Fruit fly (Drosophila melanogaster) whole organism, embryonic: ENCODE measurements around the gene CG34417.
A peak's percentile ranks its signal among the peaks of the same experiment; 100 is the strongest.

Source experiments
- Adf1 ChIP-seq: fragments of 200-800 bp; sonication (Bioruptor generic); IDR thresholded peaks from 2 replicates; pipeline ENCODE4 v1.3.6; 2022; ENCODE audit warnings: missing biosample characterization, missing genetic modification characterization
- Bdp1 ChIP-seq: fragments of 200-800 bp; sonication (Bioruptor generic); optimal IDR thresholded peaks from 3 replicates; lab custom pipeline; 2016; ENCODE audit warnings: missing biosample characterization, missing genetic modification characterization
- Bteb2 ChIP-seq: fragments of 200-800 bp; sonication (Bioruptor generic); optimal IDR thresholded peaks from 2 replicates; lab custom pipeline; 2016; ENCODE audit warnings: missing biosample characterization, missing genetic modification characterization
- CG10209 ChIP-seq: fragments of 200-800 bp; sonication (Bioruptor generic); optimal IDR thresholded peaks from 3 replicates; lab custom pipeline; 2017; ENCODE audit warnings: missing biosample characterization, mild to moderate bottlenecking, missing genetic modification characterization, missing genetic modification reagents
- CG1024 ChIP-seq: fragments of 200-800 bp; sonication (Bioruptor generic); IDR thresholded peaks from 2 replicates; pipeline ENCODE4 v1.3.6; 2022; ENCODE audit warnings: missing biosample characterization, missing genetic modification characterization
- CG11504 ChIP-seq: fragments of 200-800 bp; sonication (Bioruptor generic); optimal IDR thresholded peaks from 3 replicates; lab custom pipeline; 2019; ENCODE audit warnings: missing biosample characterization, mild to moderate bottlenecking, missing genetic modification characterization, moderate library complexity
- CG12659 ChIP-seq: fragments of 200-800 bp; sonication (Bioruptor generic); optimal IDR thresholded peaks from 3 replicates; lab custom pipeline; 2017; ENCODE audit warnings: mild to moderate bottlenecking, missing biosample characterization, missing genetic modification reagents, missing genetic modification characterization
- CG12769 ChIP-seq: fragments of 200-800 bp; sonication (Bioruptor generic); optimal IDR thresholded peaks from 2 replicates; lab custom pipeline; 2019; ENCODE audit warnings: missing biosample characterization, mild to moderate bottlenecking, missing genetic modification characterization, moderate library complexity
- CG12942 ChIP-seq: fragments of 200-800 bp; sonication (Bioruptor generic); optimal IDR thresholded peaks from 3 replicates; lab custom pipeline; 2016; ENCODE audit warnings: missing biosample characterization, missing genetic modification characterization
- CG14014 ChIP-seq: fragments of 200-800 bp; sonication (Bioruptor generic); IDR thresholded peaks from 2 replicates; pipeline ENCODE4 v1.3.6; 2022; ENCODE audit warnings: missing biosample characterization, missing genetic modification characterization
- CG14667 ChIP-seq: fragments of 200-800 bp; sonication (Bioruptor generic); IDR thresholded peaks from 2 replicates; pipeline ENCODE4 v1.3.6; 2022; ENCODE audit warnings: missing biosample characterization, missing genetic modification characterization
- CG15269 ChIP-seq: fragments of 200-800 bp; sonication (Bioruptor generic); optimal IDR thresholded peaks from 2 replicates; lab custom pipeline; 2018; ENCODE audit warnings: missing biosample characterization, mild to moderate bottlenecking, missing genetic modification characterization, moderate library complexity
- CG15479 ChIP-seq: fragments of 200-800 bp; sonication (Bioruptor generic); optimal IDR thresholded peaks from 3 replicates; lab custom pipeline; 2019; ENCODE audit warnings: missing biosample characterization, mild to moderate bottlenecking, missing genetic modification characterization, moderate library complexity
- CG1603 ChIP-seq: fragments of 200-800 bp; sonication (Bioruptor generic); optimal IDR thresholded peaks from 2 replicates; lab custom pipeline; 2019; ENCODE audit warnings: missing biosample characterization, mild to moderate bottlenecking, missing genetic modification characterization, moderate library complexity
- CG17328 ChIP-seq: fragments of 200-800 bp; sonication (Bioruptor generic); IDR thresholded peaks from 2 replicates; pipeline ENCODE4 v1.3.6; 2022; ENCODE audit warnings: missing biosample characterization, missing genetic modification characterization
- CG17359 ChIP-seq: fragments of 200-800 bp; sonication (Bioruptor generic); optimal IDR thresholded peaks from 3 replicates; lab custom pipeline; 2018; ENCODE audit warnings: missing biosample characterization, mild to moderate bottlenecking, missing genetic modification characterization, moderate library complexity
- CG18599 ChIP-seq: fragments of 200-800 bp; sonication (Bioruptor generic); optimal IDR thresholded peaks from 3 replicates; lab custom pipeline; 2017; ENCODE audit warnings: missing biosample characterization, missing genetic modification characterization, mild to moderate bottlenecking, moderate library complexity, missing genetic modification reagents
- CG2120 ChIP-seq: fragments of 200-800 bp; sonication (Bioruptor generic); optimal IDR thresholded peaks from 3 replicates; lab custom pipeline; 2016; ENCODE audit warnings: missing biosample characterization, missing genetic modification characterization
- CG2199 ChIP-seq: fragments of 200-800 bp; sonication (Bioruptor generic); IDR thresholded peaks from 3 replicates; pipeline ENCODE4 v1.3.6; 2022; ENCODE audit warnings: missing biosample characterization, missing genetic modification characterization
- CG31441 ChIP-seq: fragments of 200-800 bp; sonication (Bioruptor generic); IDR thresholded peaks from 2 replicates; pipeline ENCODE4 v1.3.6; 2022; ENCODE audit warnings: missing biosample characterization, missing genetic modification characterization
- CG3163 ChIP-seq: fragments of 200-800 bp; sonication (Bioruptor generic); optimal IDR thresholded peaks from 3 replicates; lab custom pipeline; 2016; ENCODE audit warnings: missing biosample characterization, missing genetic modification characterization
- CG32532 ChIP-seq: fragments of 200-800 bp; sonication (Bioruptor generic); IDR thresholded peaks from 2 replicates; pipeline ENCODE4 v1.3.6; 2022; ENCODE audit warnings: missing biosample characterization, missing genetic modification characterization
- CG32772 ChIP-seq: fragments of 200-800 bp; sonication (Bioruptor generic); IDR thresholded peaks from 2 replicates; pipeline ENCODE4 v1.3.6; 2022; ENCODE audit warnings: missing biosample characterization, missing genetic modification characterization
- CG34224 ChIP-seq: fragments of 200-800 bp; sonication (Bioruptor generic); IDR thresholded peaks from 3 replicates; pipeline ENCODE4 v1.3.6; 2022; ENCODE audit warnings: missing biosample characterization, missing genetic modification characterization; ENCODE audit not compliant: partially characterized antibody
- CG3726 ChIP-seq: fragments of 200-800 bp; sonication (Bioruptor generic); IDR thresholded peaks from 3 replicates; pipeline ENCODE4, ENCODE4 v1.3.6; 2022; ENCODE audit warnings: missing biosample characterization, missing genetic modification characterization
- CG3838 ChIP-seq: fragments of 200-800 bp; sonication (Bioruptor generic); optimal IDR thresholded peaks from 3 replicates; lab custom pipeline; 2016; ENCODE audit warnings: missing biosample characterization, missing genetic modification characterization
- CG6689 ChIP-seq: fragments of 200-800 bp; sonication (Bioruptor generic); IDR thresholded peaks from 2 replicates; pipeline ENCODE4 v1.3.6; 2022; ENCODE audit warnings: missing biosample characterization, missing genetic modification characterization
- CG7372 ChIP-seq: fragments of 200-800 bp; sonication (Bioruptor generic); IDR thresholded peaks from 2 replicates; pipeline ENCODE4 v1.3.6; 2022; ENCODE audit warnings: missing biosample characterization, missing genetic modification characterization
- Dfd ChIP-seq, 2 experiments: fragments of >200 bp; optimal IDR thresholded peaks; 2 replicates each; lab custom pipeline; 2017; ENCODE audit warnings: missing biosample characterization in 2 of 2, missing genetic modification characterization in 2 of 2
- Fer3 ChIP-seq: fragments of 200-800 bp; sonication (Bioruptor generic); optimal IDR thresholded peaks from 2 replicates; lab custom pipeline; 2018; ENCODE audit warnings: missing biosample characterization, mild to moderate bottlenecking, missing genetic modification characterization, moderate library complexity
- Hmr ChIP-seq: fragments of 200-800 bp; sonication (Bioruptor generic); optimal IDR thresholded peaks from 3 replicates; lab custom pipeline; 2017; ENCODE audit warnings: mild to moderate bottlenecking, missing biosample characterization, missing genetic modification reagents, missing genetic modification characterization
- Hsf ChIP-seq: fragments of 200-800 bp; sonication (Bioruptor generic); optimal IDR thresholded peaks from 3 replicates; lab custom pipeline; 2016; ENCODE audit warnings: missing biosample characterization, missing genetic modification characterization
- Med ChIP-seq: fragments of 200-800 bp; sonication (Bioruptor generic); peaks from one replicate; lab custom pipeline; 2016; ENCODE audit warnings: missing biosample characterization, missing genetic modification characterization, mild to moderate bottlenecking, inconsistent platforms, moderate library complexity
- Meics ChIP-seq: fragments of 200-800 bp; sonication (Bioruptor generic); optimal IDR thresholded peaks from 2 replicates; lab custom pipeline; 2017; ENCODE audit warnings: missing biosample characterization, mild to moderate bottlenecking, missing genetic modification characterization
- Oli ChIP-seq: fragments of 200-800 bp; sonication (Bioruptor generic); optimal IDR thresholded peaks from 2 replicates; lab custom pipeline; 2018; ENCODE audit warnings: missing biosample characterization, mild to moderate bottlenecking, missing genetic modification characterization, moderate library complexity
- Sox102F ChIP-seq: fragments of 200-800 bp; sonication (Bioruptor generic); optimal IDR thresholded peaks from 2 replicates; lab custom pipeline; 2018; ENCODE audit warnings: missing biosample characterization, mild to moderate bottlenecking, missing genetic modification characterization, moderate library complexity
- al ChIP-seq: fragments of 200-800 bp; sonication (Bioruptor generic); IDR thresholded peaks from 2 replicates; pipeline ENCODE4 v1.3.6; 2022; ENCODE audit warnings: missing biosample characterization, missing genetic modification characterization
- chinmo ChIP-seq: fragments of 200-800 bp; sonication (Bioruptor generic); IDR thresholded peaks from 4 replicates; pipeline ENCODE4 v1.3.6; 2022; ENCODE audit warnings: missing biosample characterization, missing genetic modification characterization; ENCODE audit not compliant: partially characterized antibody
- chm ChIP-seq: fragments of 200-800 bp; sonication (Bioruptor generic); IDR thresholded peaks from 2 replicates; pipeline ENCODE4 v1.3.6; 2022; ENCODE audit warnings: missing biosample characterization, missing genetic modification characterization
- dmrt99B ChIP-seq: fragments of 200-800 bp; sonication (Bioruptor generic); optimal IDR thresholded peaks from 2 replicates; lab custom pipeline; 2018; ENCODE audit warnings: missing biosample characterization, mild to moderate bottlenecking, missing genetic modification characterization, moderate library complexity
- dpn ChIP-seq, 2 experiments: fragments of 200-800 bp; sonication (Bioruptor generic); optimal IDR thresholded peaks; 3 replicates each; lab custom pipeline; 2016; ENCODE audit warnings: missing biosample characterization in 2 of 2, missing genetic modification characterization in 2 of 2
- fru ChIP-seq: fragments of >200 bp; optimal IDR thresholded peaks from 2 replicates; lab custom pipeline; 2017
- grau ChIP-seq: fragments of 200-800 bp; optimal IDR thresholded peaks from 3 replicates; lab custom pipeline; 2019; ENCODE audit warnings: missing biosample characterization, mild to moderate bottlenecking, missing genetic modification characterization, moderate library complexity
- kay ChIP-seq: fragments of 200-800 bp; sonication (Bioruptor generic); optimal IDR thresholded peaks from 2 replicates; lab custom pipeline; 2016; ENCODE audit warnings: missing biosample characterization, missing genetic modification characterization
- lilli ChIP-seq: fragments of 200-800 bp; sonication (Bioruptor generic); optimal IDR thresholded peaks from 3 replicates; lab custom pipeline; 2016; ENCODE audit warnings: missing biosample characterization, missing genetic modification characterization
- peb ChIP-seq: fragments of 200-800 bp; sonication (Bioruptor generic); IDR thresholded peaks from 2 replicates; pipeline ENCODE4 v1.3.6; 2022; ENCODE audit warnings: missing biosample characterization, missing genetic modification characterization
- pho ChIP-seq: fragments of 200-800 bp; sonication (Bioruptor generic); optimal IDR thresholded peaks from 2 replicates; lab custom pipeline; 2016; ENCODE audit warnings: missing biosample characterization, missing genetic modification characterization
- pum ChIP-seq: fragments of 200-800 bp; sonication (Bioruptor generic); optimal IDR thresholded peaks from 2 replicates; lab custom pipeline; 2016; ENCODE audit warnings: missing biosample characterization, missing genetic modification characterization
- ranshi ChIP-seq: fragments of 200-800 bp; sonication (Bioruptor generic); IDR thresholded peaks from 2 replicates; pipeline ENCODE4 v1.3.6; 2022; ENCODE audit warnings: missing biosample characterization, missing genetic modification characterization
- row ChIP-seq: fragments of 200-800 bp; sonication (Bioruptor generic); IDR thresholded peaks from 3 replicates; pipeline ENCODE4 v1.3.6; 2022; ENCODE audit warnings: missing biosample characterization, missing genetic modification characterization
- slp2 ChIP-seq: fragments of 200-800 bp; sonication (Bioruptor generic); optimal IDR thresholded peaks from 2 replicates; lab custom pipeline; 2016; ENCODE audit warnings: missing biosample characterization, missing genetic modification characterization

Gene CG34417

dm6 chrX:6528508-6528998 lies 12.0 kb upstream of the CG34417 start, which contains the start of gene Agxt (continued):
- TF ChIP-seq CG6689 (GFP tag; lab: Robert Waterston, UW) (0 out of 2 replicates have a peak, but pooled peaks have one; percentile 19), Oli (tag; lab: Kevin White, UChicago) (peak; percentile 11), CG34224 (GFP tag; lab: Robert Waterston, UW) (no peak), CG2120 (GFP tag; lab: Kevin White, UChicago) (peak; percentile 48), CG3163 (GFP tag; lab: Kevin White, UChicago) (no peak), dpn (GFP tag; optimal IDR thresholded peaks at IDR 0.05; lab: Kevin White, UChicago) (peak in 1 of 2 experiments; percentile 11), slp2 (GFP tag; lab: Kevin White, UChicago) (no peak), CG31441 (GFP tag; lab: Robert Waterston, UW) (no peak), CG32532 (GFP tag; lab: Robert Waterston, UW) (peak; percentile 46; the same call in 1 of the 2 replicates), Hmr (GFP tag; lab: Kevin White, UChicago) (peak; percentile 28), CG2199 (GFP tag; lab: Robert Waterston, UW) (no peak), CG32772 (no peak), dmrt99B (peak; percentile 27), CG17328 (peak; percentile 32; the same call in 1 of the 2 replicates), Sox102F (GFP tag; lab: Kevin White, UChicago) (peak; percentile 30), CG12942 (GFP tag; lab: Kevin White, UChicago) (no peak), Fer3 (tag; lab: Kevin White, UChicago) (no peak), CG15269 (tag; lab: Kevin White, UChicago) (peak; percentile 15), CG17359 (tag; lab: Kevin White, UChicago) (peak; percentile 19), pho (GFP tag; lab: Kevin White, UChicago) (no peak), chm (no peak), CG12769 (tag; lab: Kevin White, UChicago) (peak; percentile 44), Adf1 (no peak), lilli (GFP tag; lab: Kevin White, UChicago) (no peak), fru (lab: Kevin White, UChicago) (no peak), CG18599 (peak; percentile 37), Bteb2 (GFP tag; lab: Kevin White, UChicago) (peak; percentile 1), CG14014 (GFP tag; lab: Robert Waterston, UW) (0 out of 2 replicates have a peak, but pooled peaks have one; percentile 10), CG14667 (GFP tag; lab: Robert Waterston, UW) (0 out of 2 replicates have a peak, but pooled peaks have one; percentile 4), row (peak; percentile 61), CG1024 (GFP tag; lab: Robert Waterston, UW) (no peak), CG3838 (GFP tag; lab: Kevin White, UChicago) (no peak), CG12659 (GFP tag; lab: Kevin White, UChicago) (no peak), Med (GFP tag; lab: Kevin White, UChicago) (peak; percentile 75), pum (GFP tag; lab: Kevin White, UChicago) (peak; percentile 6), Bdp1 (no peak), CG3726 (GFP tag; lab: Robert Waterston, UW) (no peak), CG11504 (peak; percentile 28), Dfd (GFP tag; optimal IDR thresholded peaks at IDR 0.05; lab: Kevin White, UChicago) (no peak), Hsf (no peak), ranshi (GFP tag; lab: Robert Waterston, UW) (0 out of 2 replicates have a peak, but pooled peaks have one; percentile 34), kay (GFP tag; lab: Kevin White, UChicago) (no peak), grau (tag; lab: Kevin White, UChicago) (peak; percentile 30), CG7372 (GFP tag; lab: Robert Waterston, UW) (no peak), chinmo (0 out of 4 replicates have a peak, but pooled peaks have one; percentile 26), CG10209 (GFP tag; lab: Kevin White, UChicago) (no peak), peb (GFP tag; lab: Robert Waterston, UW) (no peak), CG15479 (GFP tag; lab: Kevin White, UChicago) (no peak), CG1603 (tag; lab: Kevin White, UChicago) (peak; percentile 31), Meics (GFP tag; lab: Kevin White, UChicago) (peak; percentile 38), al (GFP tag; lab: Robert Waterston, UW) (no peak)
